Worm (Caenorhabditis elegans) whole organism, young adult: ENCODE results near the gene sec-20.

Experiments
- B0019.2 ChIP-seq: fragments of 200-800 bp; sonication (Bioruptor generic); conservative IDR thresholded peaks from 2 replicates; pipeline ENCODE4 v1.3.6; 2022; ENCODE audit warnings: missing genetic modification reagents, missing genetic modification characterization, missing compliant biosample characterization
- B0261.1 ChIP-seq: sonication (generic microtip); optimal IDR thresholded peaks from 2 replicates; lab custom pipeline; 2016; ENCODE audit warnings: mild to moderate bottlenecking, missing genetic modification characterization, moderate library complexity, missing compliant biosample characterization
- B0336.3 ChIP-seq: fragments of 200-800 bp; sonication (Bioruptor generic); IDR thresholded peaks from 2 replicates; pipeline ENCODE4 v1.3.6; 2022; ENCODE audit warnings: missing genetic modification characterization, missing compliant biosample characterization
- F37B4.10 ChIP-seq: fragments of 200-800 bp; sonication (Bioruptor generic); IDR thresholded peaks from 2 replicates; pipeline ENCODE4 v1.3.6; 2022; ENCODE audit warnings: missing genetic modification characterization, missing compliant biosample characterization
- Y79H2A.3 ChIP-seq: fragments of 200-800 bp; sonication (Bioruptor generic); conservative IDR thresholded peaks from 2 replicates; pipeline ENCODE4 v1.3.6; 2022; ENCODE audit warnings: missing genetic modification reagents, missing genetic modification characterization, missing compliant biosample characterization
- ama-1 ChIP-seq, 3 experiments: fragments of 150-350 bp in 1 of 3; sonication (generic microtip) in 2 of 3; optimal IDR thresholded peaks; 2 replicates each; lab custom pipeline; 2014 to 2018; ENCODE audit warnings: missing biosample characterization in 2 of 3, missing genetic modification characterization in 2 of 3, missing genetic modification reagents in 2 of 3
- atf-7 ChIP-seq: sonication (generic microtip); optimal IDR thresholded peaks from 2 replicates; lab custom pipeline; 2017; ENCODE audit warnings: mild to moderate bottlenecking, missing genetic modification characterization, missing compliant biosample characterization
- athp-1 ChIP-seq: sonication (generic microtip); optimal IDR thresholded peaks from 2 replicates; lab custom pipeline; 2017; ENCODE audit warnings: mild to moderate bottlenecking, missing genetic modification characterization, missing compliant biosample characterization
- attf-3 ChIP-seq: fragments of 200-800 bp; sonication (Bioruptor generic); conservative IDR thresholded peaks from 2 replicates; pipeline ENCODE4 v1.3.6; 2022; ENCODE audit warnings: missing genetic modification reagents, missing genetic modification characterization, missing compliant biosample characterization
- attf-6 ChIP-seq: fragments of 200-800 bp; sonication (Bioruptor generic); IDR thresholded peaks from 2 replicates; pipeline ENCODE4 v1.3.6; 2022; ENCODE audit warnings: missing genetic modification reagents, missing genetic modification characterization, missing compliant biosample characterization
- bed-1 ChIP-seq: fragments of 200-800 bp; sonication (Bioruptor generic); IDR thresholded peaks from 2 replicates; pipeline ENCODE4 v1.3.6; 2022; ENCODE audit warnings: missing genetic modification reagents, missing genetic modification characterization, missing compliant biosample characterization
- bed-2 ChIP-seq: fragments of 200-800 bp; sonication (Bioruptor generic); IDR thresholded peaks from 2 replicates; pipeline ENCODE4 v1.3.6; 2022; ENCODE audit warnings: missing genetic modification reagents, missing genetic modification characterization, missing compliant biosample characterization
- ccch-3 ChIP-seq: fragments of 200-800 bp; sonication (Bioruptor generic); optimal IDR thresholded peaks from 2 replicates; lab custom pipeline; 2018; ENCODE audit warnings: mild to moderate bottlenecking, missing genetic modification characterization, missing compliant biosample characterization
- cebp-1 ChIP-seq, 2 experiments: fragments of 200-800 bp in 1 of 2; sonication (Bioruptor generic) in 1 of 2; sonication (generic microtip) in 1 of 2; IDR thresholded peaks in 1 of 2; optimal IDR thresholded peaks in 1 of 2; 2 replicates each; pipeline versions ENCODE4 v1.3.6 to Lab custom; 2017 to 2022; ENCODE audit warnings: missing compliant biosample characterization in 2 of 2, missing genetic modification characterization in 2 of 2, mild to moderate bottlenecking in 1 of 2, missing genetic modification reagents in 1 of 2, moderate library complexity in 1 of 2
- ceh-100 ChIP-seq: fragments of 200-800 bp; sonication (Bioruptor generic); IDR thresholded peaks from 2 replicates; pipeline ENCODE4 v1.3.6; 2022; ENCODE audit warnings: missing genetic modification reagents, missing genetic modification characterization, missing compliant biosample characterization
- ceh-27 ChIP-seq: fragments of 200-800 bp; sonication (Bioruptor generic); optimal IDR thresholded peaks from 2 replicates; lab custom pipeline; 2018; ENCODE audit warnings: mild to moderate bottlenecking, missing genetic modification characterization, moderate library complexity, missing compliant biosample characterization
- ceh-40 ChIP-seq: fragments of 200-800 bp; sonication (Bioruptor generic); IDR thresholded peaks from 2 replicates; pipeline ENCODE4 v1.3.6; 2022; ENCODE audit warnings: missing genetic modification characterization, missing compliant biosample characterization
- ceh-58 ChIP-seq: fragments of 200-800 bp; sonication (Bioruptor generic); IDR thresholded peaks from 2 replicates; pipeline ENCODE4 v1.3.6; 2022; ENCODE audit warnings: missing genetic modification characterization, missing compliant biosample characterization
- ceh-91 ChIP-seq: fragments of 200-800 bp; sonication (Bioruptor generic); IDR thresholded peaks from 2 replicates; pipeline ENCODE4 v1.3.6; 2022; ENCODE audit warnings: missing genetic modification reagents, missing genetic modification characterization, missing compliant biosample characterization
- dpl-1 ChIP-seq: fragments of 150-350 bp; optimal IDR thresholded peaks from 2 replicates; lab custom pipeline; 2014; ENCODE audit warnings: missing biosample characterization, missing genetic modification reagents, missing genetic modification characterization
- efl-1 ChIP-seq: fragments of 150-350 bp; optimal IDR thresholded peaks from 2 replicates; lab custom pipeline; 2014; ENCODE audit warnings: missing biosample characterization, missing genetic modification reagents, missing genetic modification characterization
- ekl-4 ChIP-seq: fragments of 200-800 bp; sonication (Bioruptor generic); IDR thresholded peaks from 2 replicates; pipeline ENCODE4 v1.3.6; 2022; ENCODE audit warnings: missing genetic modification reagents, missing genetic modification characterization, missing compliant biosample characterization
- hrde-1 ChIP-seq: sonication (generic microtip); optimal IDR thresholded peaks from 2 replicates; lab custom pipeline; 2016; ENCODE audit warnings: missing genetic modification characterization, mild to moderate bottlenecking, missing compliant biosample characterization, moderate library complexity, missing genotype, missing genetic modification reagents, borderline replicate concordance
- hsf-1 ChIP-seq: fragments of 200-800 bp; sonication (Bioruptor generic); IDR thresholded peaks from 2 replicates; pipeline ENCODE4 v1.3.6; 2022; ENCODE audit warnings: missing genetic modification reagents, missing genetic modification characterization, missing compliant biosample characterization
- let-607 ChIP-seq, 2 experiments: fragments of 200-800 bp in 1 of 2; sonication (Bioruptor generic) in 1 of 2; sonication (generic microtip) in 1 of 2; optimal IDR thresholded peaks; 2 replicates each; lab custom pipeline; 2016 to 2018; ENCODE audit warnings: mild to moderate bottlenecking in 2 of 2, missing compliant biosample characterization in 2 of 2, missing genetic modification characterization in 2 of 2, moderate library complexity in 2 of 2, missing genotype in 1 of 2
- lin-40 ChIP-seq: sonication (generic microtip); optimal IDR thresholded peaks from 2 replicates; lab custom pipeline; 2016; ENCODE audit warnings: missing genetic modification characterization, mild to moderate bottlenecking, missing compliant biosample characterization, missing genotype, missing genetic modification reagents
- lsl-1 ChIP-seq: fragments of 200-800 bp; sonication (Bioruptor generic); optimal IDR thresholded peaks from 2 replicates; lab custom pipeline; 2018; ENCODE audit warnings: mild to moderate bottlenecking, missing genetic modification characterization, moderate library complexity, missing compliant biosample characterization
- madf-10 ChIP-seq: sonication (generic microtip); optimal IDR thresholded peaks from 2 replicates; lab custom pipeline; 2016; ENCODE audit warnings: mild to moderate bottlenecking, missing genetic modification characterization, missing compliant biosample characterization
- mcd-1 ChIP-seq: fragments of 200-800 bp; sonication (Bioruptor generic); IDR thresholded peaks from 2 replicates; pipeline ENCODE4 v1.3.6; 2022; ENCODE audit warnings: missing genetic modification reagents, missing genetic modification characterization, missing compliant biosample characterization
- mel-28 ChIP-seq: sonication (generic microtip); optimal IDR thresholded peaks from 2 replicates; lab custom pipeline; 2016; ENCODE audit warnings: borderline replicate concordance, mild to moderate bottlenecking, missing genetic modification characterization, missing compliant biosample characterization
- mxl-1 ChIP-seq: sonication (generic microtip); optimal IDR thresholded peaks from 2 replicates; lab custom pipeline; 2016; ENCODE audit warnings: missing genetic modification characterization, missing compliant biosample characterization
- nhr-120 ChIP-seq: fragments of 200-800 bp; sonication (Bioruptor generic); IDR thresholded peaks from 2 replicates; pipeline ENCODE4 v1.3.6; 2022; ENCODE audit warnings: missing genetic modification characterization, missing compliant biosample characterization
- pbrm-1 ChIP-seq: fragments of 200-800 bp; sonication (Bioruptor generic); IDR thresholded peaks from 2 replicates; pipeline ENCODE4 v1.3.6; 2022; ENCODE audit warnings: missing genetic modification reagents, missing genetic modification characterization, missing compliant biosample characterization
- pha-4 ChIP-seq: fragments of 150-350 bp; sonication (generic microtip); optimal IDR thresholded peaks from 2 replicates; lab custom pipeline; 2014; ENCODE audit warnings: missing biosample characterization, missing genetic modification reagents, missing genetic modification characterization
- tbp1 ChIP-seq: fragments of 200-800 bp; sonication (Bioruptor generic); optimal IDR thresholded peaks from 2 replicates; lab custom pipeline; 2018; ENCODE audit warnings: mild to moderate bottlenecking, missing genetic modification characterization, missing compliant biosample characterization
- tbx-9 ChIP-seq: sonication (generic microtip); optimal IDR thresholded peaks from 2 replicates; lab custom pipeline; 2016; ENCODE audit warnings: borderline replicate concordance, missing genetic modification characterization, inconsistent platforms, missing compliant biosample characterization
- xnd-1 ChIP-seq: sonication (generic microtip); optimal IDR thresholded peaks from 2 replicates; lab custom pipeline; 2016; ENCODE audit warnings: missing genotype, missing genetic modification reagents, missing genetic modification characterization, missing compliant biosample characterization
- ztf-18 ChIP-seq: sonication (generic microtip); optimal IDR thresholded peaks from 2 replicates; lab custom pipeline; 2016; ENCODE audit warnings: missing genotype, mild to moderate bottlenecking, missing genetic modification characterization, missing compliant biosample characterization
- ztf-26 ChIP-seq: sonication (generic microtip); optimal IDR thresholded peaks from 2 replicates; lab custom pipeline; 2017; ENCODE audit warnings: missing genetic modification characterization, missing compliant biosample characterization
- ztf-28 ChIP-seq: fragments of 200-800 bp; sonication (Bioruptor generic); IDR thresholded peaks from 2 replicates; pipeline ENCODE4 v1.3.6; 2022; ENCODE audit warnings: missing genetic modification reagents, missing genetic modification characterization, missing compliant biosample characterization

Gene sec-20

ce11 chrIII:175733-176132 lies 16.2 kb upstream of the sec-20 start, which contains the start of gene clec-148:
clec-148 (minus strand) TSS chrIII:175833.
- TF ChIP-seq mel-28 (tag; lab: Kevin White, UChicago) (no peak), tbx-9 (tag; lab: Kevin White, UChicago) (no peak), ztf-28 (GFP tag; lab: Robert Waterston, UW) (no peak), atf-7 (tag; lab: Kevin White, UChicago) (no peak), ztf-18 (tag; lab: Kevin White, UChicago) (no peak), ccch-3 (GFP tag; lab: Kevin White, UChicago) (no peak), athp-1 (tag; lab: Kevin White, UChicago) (no peak), efl-1 (GFP tag; lab: Kevin White, UChicago) (no peak), B0261.1 (tag; lab: Kevin White, UChicago) (no peak), xnd-1 (tag; lab: Kevin White, UChicago) (no peak)

- no peak for TF ChIP-seq B0336.3
- TF ChIP-seq ztf-26 (tag; lab: Kevin White, UChicago), result no peak
- TF ChIP-seq tbp1 (GFP tag; lab: Kevin White, UChicago), result no peak
- TF ChIP-seq attf-3 (GFP tag; lab: Robert Waterston, UW), result no peak
- TF ChIP-seq, all 124 proteins: peak for 0
Measured at ce11 chrIII:177715-178114, 14.2 kb upstream of the sec-20 start, which contains the start of gene F40G9.14. F40G9.14 (minus strand) TSS chrIII:177815.

- TF ChIP-seq pha-4 (tag; lab: Kevin White, UChicago) (no peak), let-607 (tag; optimal IDR thresholded peaks at IDR 0.05; lab: Kevin White, UChicago) (no peak), bed-1 (no peak), lsl-1 (GFP tag; lab: Kevin White, UChicago) (no peak), F37B4.10 (no peak), ztf-26 (tag; lab: Kevin White, UChicago) (no peak), bed-2 (GFP tag; lab: Robert Waterston, UW) (no peak), ceh-27 (no peak), attf-6 (GFP tag; lab: Robert Waterston, UW) (no peak), ceh-100 (GFP tag; lab: Robert Waterston, UW) (no peak), B0019.2 (GFP tag; lab: Robert Waterston, UW) (no peak), mxl-1 (tag; lab: Kevin White, UChicago) (no peak)
Measured at ce11 chrIII:178126-178525, 13.8 kb upstream of the sec-20 start.

- TF ChIP-seq ceh-58 (GFP tag; lab: Robert Waterston, UW), result no peak
- no peak for TF ChIP-seq pbrm-1 (GFP tag; lab: Robert Waterston, UW)
- TF ChIP-seq ama-1 (optimal IDR thresholded peaks at IDR 0.05; lab: Kevin White, UChicago), result no peak
- no peak for TF ChIP-seq ama-1 (GFP tag; optimal IDR thresholded peaks at IDR 0.05; lab: Kevin White, UChicago)
Measured at ce11 chrIII:179123-179592, 12.7 kb upstream of the sec-20 start, which contains the start of gene F40G9.6. F40G9.6 (plus strand) TSS chrIII:179542.

- TF ChIP-seq cebp-1 (GFP tag; IDR thresholded peaks at IDR 0.05; lab: Robert Waterston, UW) (no peak), cebp-1 (tag; optimal IDR thresholded peaks at IDR 0.05; lab: Kevin White, UChicago) (no peak)
Measured at ce11 chrIII:180963-181362, 10.9 kb upstream of the sec-20 start, which contains the start of gene F40G9.5. F40G9.5 (plus strand) TSS chrIII:181263.

- TF ChIP-seq madf-10, result no peak
- no peak for TF ChIP-seq dpl-1
- TF ChIP-seq nhr-120 (GFP tag; lab: Robert Waterston, UW), result no peak
- no peak for TF ChIP-seq hsf-1 (GFP tag; lab: Robert Waterston, UW)
- no peak for TF ChIP-seq lin-40
- TF ChIP-seq ceh-91 (GFP tag; lab: Robert Waterston, UW), result no peak
- TF ChIP-seq xnd-1 (tag; lab: Kevin White, UChicago), result no peak
- no peak for TF ChIP-seq ekl-4
- no peak for TF ChIP-seq ceh-40 (GFP tag; lab: Robert Waterston, UW)
- no peak for TF ChIP-seq B0261.1 (tag; lab: Kevin White, UChicago)
- TF ChIP-seq Y79H2A.3, result no peak
- no peak for TF ChIP-seq mcd-1 (GFP tag; lab: Robert Waterston, UW)
- no peak for TF ChIP-seq hrde-1
Measured at ce11 chrIII:182080-182479, 9.8 kb upstream of the sec-20 start, which contains the start of gene F40G9.15. F40G9.15 (plus strand) TSS chrIII:182380.
